Worm (Caenorhabditis elegans) whole organism, L3 larva: ENCODE measurements around the gene C52B9.10.

Experiments
- mdl-1 ChIP-seq: fragments of 150-350 bp; optimal IDR thresholded peaks from 2 replicates; lab custom pipeline; 2014; ENCODE audit warnings: missing biosample characterization, missing genetic modification characterization
- nhr-237 ChIP-seq: fragments of 150-350 bp; optimal IDR thresholded peaks from 2 replicates; lab custom pipeline; 2014; ENCODE audit warnings: missing biosample characterization, missing genetic modification characterization

DNA sequence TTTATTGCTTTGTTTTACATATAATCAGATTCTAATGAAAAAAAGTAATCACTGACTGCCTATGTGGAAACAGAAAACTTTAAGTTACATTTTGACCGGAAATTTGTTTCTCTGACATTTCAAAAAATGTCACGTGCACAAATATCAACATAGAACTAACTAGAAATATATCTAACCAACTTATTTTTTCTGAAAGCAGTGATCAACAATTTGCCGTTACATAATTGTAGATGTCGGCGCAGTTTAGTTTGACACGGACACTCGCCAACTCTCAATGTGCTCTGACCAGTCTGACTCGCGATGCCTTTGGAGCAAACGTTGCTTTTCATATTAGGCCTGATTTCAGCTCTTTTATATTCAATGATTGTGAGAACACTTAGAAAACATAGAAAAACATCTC lies 17.0 kb upstream of the C52B9.10 start, which contains the start of gene srv-6:
- TF ChIP-seq mdl-1 (tag; lab: Kevin White, UChicago) (no peak), nhr-237 (no peak)
